Fruit fly (Drosophila melanogaster): ENCODE data around the gene eIF2D.

dm6 chr3R:29199807-29200693 is 48.5 kb upstream of the eIF2D start, which contains the start of gene CG11899:
- peak; percentile 43 for TF ChIP-seq GATAd (GFP tag; optimal IDR thresholded peaks at IDR 0.05)
- TF ChIP-seq Mio (GFP tag; optimal IDR thresholded peaks at IDR 0.05): no peak
- peak; percentile 91 for TF ChIP-seq fru (GFP tag; optimal IDR thresholded peaks at IDR 0.05)
- TF ChIP-seq Hr83 (GFP tag; optimal IDR thresholded peaks at IDR 0.05; ENCODE audit: poor library complexity, severe bottlenecking): peak; percentile 94
- peak; percentile 82 for TF ChIP-seq CG32264 (GFP tag; optimal IDR thresholded peaks at IDR 0.05)
- peak; percentile 96 for TF ChIP-seq psq (GFP tag; optimal IDR thresholded peaks at IDR 0.05)
- peak; percentile 31 to 97 for TF ChIP-seq foxo (GFP tag; optimal IDR thresholded peaks at IDR 0.05)
- TF ChIP-seq sv (GFP tag; optimal IDR thresholded peaks at IDR 0.05): no peak
- peak; percentile 69 for TF ChIP-seq Sp1 (GFP tag; optimal IDR thresholded peaks at IDR 0.05)
- TF ChIP-seq CG9705 (GFP tag; optimal IDR thresholded peaks at IDR 0.05): peak; percentile 78
- no peak for TF ChIP-seq Hr78 (GFP tag; optimal IDR thresholded peaks at IDR 0.05)
- no peak for TF ChIP-seq usp (GFP tag; optimal IDR thresholded peaks at IDR 0.05)
- TF ChIP-seq pan (optimal IDR thresholded peaks at IDR 0.05): no peak
- no peak for TF ChIP-seq brk (GFP tag; optimal IDR thresholded peaks at IDR 0.05)
